Fruit fly (Drosophila melanogaster) whole organism, wandering third instar larva: ENCODE data around the gene CG14606.

ENCODE experiments used
- CG32264 ChIP-seq: fragments of 200-800 bp; sonication (Bioruptor generic); optimal IDR thresholded peaks from 2 replicates; lab custom pipeline; 2016; ENCODE audit warnings: missing biosample characterization, missing genetic modification characterization
- CG9705 ChIP-seq: fragments of 200-800 bp; sonication (Bioruptor generic); optimal IDR thresholded peaks from 2 replicates; lab custom pipeline; 2018; ENCODE audit warnings: missing biosample characterization, mild to moderate bottlenecking, missing genetic modification characterization
- Sp1 ChIP-seq: fragments of 200-800 bp; sonication (Bioruptor generic); optimal IDR thresholded peaks from 3 replicates; lab custom pipeline; 2019; ENCODE audit warnings: missing biosample characterization, mild to moderate bottlenecking, missing genetic modification characterization, moderate library complexity
- Vsx2 ChIP-seq: fragments of 200-300, 225-300 bp; sonication (Bioruptor generic); optimal IDR thresholded peaks from 2 replicates; lab custom pipeline; 2018; ENCODE audit warnings: missing biosample characterization, missing genetic modification characterization; ENCODE audit not compliant: partially characterized antibody
- pan ChIP-seq: fragments of >200 bp; optimal IDR thresholded peaks from 2 replicates; lab custom pipeline; 2017
- sage ChIP-seq: fragments of 200-800 bp; sonication (Bioruptor generic); optimal IDR thresholded peaks from 2 replicates; lab custom pipeline; 2016; ENCODE audit warnings: missing biosample characterization, mild to moderate bottlenecking, missing genetic modification characterization
- woc ChIP-seq: sonication (Bioruptor generic); optimal IDR thresholded peaks from 2 replicates; lab custom pipeline; 2016; ENCODE audit warnings: missing biosample characterization, mild to moderate bottlenecking, missing genetic modification characterization

dm6 chr3R:7208331-7208730, 8.6 kb downstream of the CG14606 start, which contains the start of gene CG1288:
- TF ChIP-seq Vsx2 (GFP tag; lab: Kevin White, UChicago), result no peak
- TF ChIP-seq woc (GFP tag; lab: Kevin White, UChicago), result no peak
- no peak for TF ChIP-seq pan
- TF ChIP-seq sage (GFP tag; lab: Kevin White, UChicago), result no peak
- TF ChIP-seq CG32264, result no peak
- no peak for TF ChIP-seq Sp1 (GFP tag; lab: Kevin White, UChicago)
- TF ChIP-seq CG9705 (GFP tag; lab: Kevin White, UChicago), result no peak
